Worm (Caenorhabditis elegans): Measurements from ENCODE around the gene morc-1.

The morc-1 gene

DNA sequence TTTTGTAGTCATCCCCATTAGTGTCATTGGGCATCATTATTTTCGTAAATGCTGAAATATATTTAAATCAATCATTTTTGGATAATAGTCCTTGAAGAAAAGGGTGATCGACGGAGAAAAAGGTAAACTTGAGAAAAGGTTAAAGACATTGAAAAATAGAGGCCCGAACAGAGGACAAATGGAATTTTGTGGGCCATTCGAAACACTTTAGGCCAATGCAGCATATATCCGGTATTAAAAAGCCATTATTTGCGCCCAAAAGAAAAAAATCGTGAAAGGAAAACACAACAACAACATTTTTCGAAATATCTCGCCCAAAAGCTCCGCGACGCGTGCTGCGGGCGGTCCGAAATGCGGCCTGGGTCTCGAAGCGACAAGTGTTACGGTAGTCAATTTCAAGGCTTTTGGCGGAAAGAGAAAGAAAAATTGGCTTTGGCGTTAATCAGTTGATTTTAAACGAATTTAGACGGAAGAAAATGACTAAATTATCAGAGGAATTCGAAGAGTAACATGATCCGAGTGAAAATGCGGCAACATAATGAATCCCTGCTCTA lies at the start of gene morc-1:
Gene morc-1 (minus strand): TSS at position 51 of the 554 bp plus-strand sequence.
- no peak for TF ChIP-seq mdl-1 (tag; optimal IDR thresholded peaks at IDR 0.05)
- no peak for TF ChIP-seq nhr-21 (tag; optimal IDR thresholded peaks at IDR 0.05)
- TF ChIP-seq crh-2 (tag; optimal IDR thresholded peaks at IDR 0.05) = no peak

DNA sequence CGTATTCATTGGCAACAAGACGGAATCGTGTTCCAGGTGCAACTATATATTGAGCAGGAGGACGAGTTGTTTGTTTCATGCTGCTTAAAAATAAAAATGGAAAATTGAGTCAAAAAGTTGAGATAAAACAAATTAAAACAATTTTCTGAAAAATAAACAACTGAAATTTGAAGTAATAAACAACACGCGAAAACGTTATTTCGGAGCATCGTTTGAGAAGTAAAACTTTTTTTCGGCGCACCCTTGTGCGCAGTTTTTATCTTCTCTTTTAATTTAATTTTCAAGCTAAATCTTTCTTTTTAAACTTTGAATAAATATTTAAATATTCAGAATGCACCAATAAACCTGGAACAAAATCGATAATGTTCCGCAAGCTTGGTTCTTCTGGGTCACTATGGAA lies 47.4 kb upstream of the morc-1 start, which contains the start of the genes sumv-1 and gop-1:
Gene sumv-1 (minus strand): TSS at position 80 of the 400 bp plus-strand sequence.
Gene gop-1 (plus strand): TSS at position 331 of the 400 bp plus-strand sequence.
- TF ChIP-seq egl-27 (tag; optimal IDR thresholded peaks at IDR 0.05) (no peak), alr-1 (tag; optimal IDR thresholded peaks at IDR 0.05) (no peak), lin-13 (GFP tag; optimal IDR thresholded peaks at IDR 0.05) (no peak), nhr-23 (tag; optimal IDR thresholded peaks at IDR 0.05) (no peak)

DNA sequence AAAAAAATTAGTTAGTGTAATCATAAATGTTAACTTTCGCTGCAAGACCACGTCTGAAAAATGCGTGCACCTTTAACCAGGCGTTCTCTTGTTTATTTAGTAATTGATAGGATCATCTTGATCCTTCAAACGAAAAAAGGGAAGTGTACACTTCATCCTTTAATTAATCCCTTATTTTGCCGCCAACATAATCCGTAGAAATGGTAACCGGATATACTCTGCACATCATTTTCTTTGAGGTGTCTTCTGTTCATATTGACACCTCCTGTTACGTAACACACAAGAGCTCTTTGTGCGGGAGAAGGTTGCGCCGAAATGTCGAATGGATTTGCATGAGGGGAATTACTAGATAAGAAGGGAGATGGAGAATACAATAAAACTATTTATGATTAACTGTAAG lies 42.0 kb upstream of the morc-1 start:
- TF ChIP-seq egl-27 (tag; optimal IDR thresholded peaks at IDR 0.05) (no peak), nhr-21 (tag; optimal IDR thresholded peaks at IDR 0.05) (no peak), mbf-1 (tag; optimal IDR thresholded peaks at IDR 0.05) (no peak), ceh-82 (tag; optimal IDR thresholded peaks at IDR 0.05) (no peak), ceh-16 (tag; optimal IDR thresholded peaks at IDR 0.05) (no peak), unc-62 (GFP tag; optimal IDR thresholded peaks at IDR 0.05) (no peak), zag-1 (tag; optimal IDR thresholded peaks at IDR 0.05) (no peak), fos-1 (tag; optimal IDR thresholded peaks at IDR 0.05) (no peak), nhr-25 (tag; optimal IDR thresholded peaks at IDR 0.05) (no peak), ztf-11 (tag; optimal IDR thresholded peaks at IDR 0.05) (no peak), nhr-129 (tag; optimal IDR thresholded peaks at IDR 0.05) (no peak), crh-2 (tag; optimal IDR thresholded peaks at IDR 0.05) (no peak), Y55F3AM.14 (GFP tag; optimal IDR thresholded peaks at IDR 0.05) (no peak), nhr-23 (tag; optimal IDR thresholded peaks at IDR 0.05) (no peak), lin-11 (tag; optimal IDR thresholded peaks at IDR 0.05) (no peak), F13H6.1 (tag; optimal IDR thresholded peaks at IDR 0.05) (no peak), nhr-11 (tag; optimal IDR thresholded peaks at IDR 0.05) (no peak)

DNA sequence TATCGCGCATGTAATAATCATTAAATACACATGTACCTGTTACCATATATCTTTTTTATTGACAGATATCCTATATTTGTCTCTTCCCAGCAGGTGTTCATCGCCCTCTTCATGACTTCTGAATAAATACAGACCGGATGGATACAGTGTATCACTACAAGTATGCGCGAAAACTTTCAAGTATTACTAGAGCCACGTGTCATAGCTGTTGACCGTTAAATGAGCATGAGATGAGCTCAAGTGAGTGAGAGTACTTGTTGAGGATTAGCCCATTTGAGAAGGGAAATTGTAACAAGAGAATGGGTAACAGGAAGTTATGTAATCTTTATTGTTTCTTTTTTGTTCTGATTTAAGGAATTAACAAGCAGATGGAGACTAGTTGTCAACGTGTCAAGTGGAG lies 38.4 kb upstream of the morc-1 start:
- TF ChIP-seq unc-55 (GFP tag; optimal IDR thresholded peaks at IDR 0.05) (no peak), lsy-2 (tag; optimal IDR thresholded peaks at IDR 0.05) (no peak), lin-11 (tag; optimal IDR thresholded peaks at IDR 0.05) (no peak), snpc-4 (tag; optimal IDR thresholded peaks at IDR 0.05) (no peak), mbf-1 (tag; optimal IDR thresholded peaks at IDR 0.05) (no peak), unc-39 (tag; optimal IDR thresholded peaks at IDR 0.05) (no peak), unc-62 (GFP tag; optimal IDR thresholded peaks at IDR 0.05) (no peak), lin-13 (GFP tag; optimal IDR thresholded peaks at IDR 0.05) (no peak), ceh-16 (tag; optimal IDR thresholded peaks at IDR 0.05) (no peak)

DNA sequence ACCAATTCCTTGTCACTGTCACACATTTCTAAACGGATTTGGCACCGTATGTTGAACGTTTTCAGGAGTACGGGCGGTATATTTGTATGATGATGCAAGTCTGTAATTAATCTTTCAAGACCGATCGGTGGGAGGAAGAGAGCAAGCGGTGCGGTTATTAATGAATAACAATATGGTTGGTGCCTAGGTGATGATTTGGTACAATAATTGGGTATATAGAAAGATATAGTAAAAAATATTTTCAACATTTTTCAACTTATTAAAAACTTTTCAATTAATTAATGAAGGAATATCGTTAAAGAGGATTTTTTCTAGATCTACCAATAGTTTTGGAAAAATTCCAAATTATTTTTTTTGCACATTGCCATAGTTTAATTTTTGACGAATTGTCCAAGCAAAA lies 37.8 kb upstream of the morc-1 start, which contains the start of gene cnd-1:
Gene cnd-1 (minus strand): TSS at position 101 of the 400 bp plus-strand sequence.
- TF ChIP-seq ZK546.5 (tag; optimal IDR thresholded peaks at IDR 0.05) (no peak), ztf-1 (GFP tag; conservative IDR thresholded peaks at IDR 0.05) (no peak), ama-1 (optimal IDR thresholded peaks at IDR 0.05) (no peak), lin-13 (GFP tag; optimal IDR thresholded peaks at IDR 0.05) (no peak), ceh-82 (tag; optimal IDR thresholded peaks at IDR 0.05) (no peak), ztf-4 (tag; optimal IDR thresholded peaks at IDR 0.05) (no peak), R02D3.7 (tag; optimal IDR thresholded peaks at IDR 0.05) (no peak), crh-2 (tag; optimal IDR thresholded peaks at IDR 0.05) (no peak), elt-3 (tag; optimal IDR thresholded peaks at IDR 0.05) (no peak), alr-1 (tag; optimal IDR thresholded peaks at IDR 0.05) (no peak), aly-2 (tag; optimal IDR thresholded peaks at IDR 0.05) (no peak), nhr-25 (tag; optimal IDR thresholded peaks at IDR 0.05) (no peak), nhr-23 (tag; optimal IDR thresholded peaks at IDR 0.05) (no peak)

DNA sequence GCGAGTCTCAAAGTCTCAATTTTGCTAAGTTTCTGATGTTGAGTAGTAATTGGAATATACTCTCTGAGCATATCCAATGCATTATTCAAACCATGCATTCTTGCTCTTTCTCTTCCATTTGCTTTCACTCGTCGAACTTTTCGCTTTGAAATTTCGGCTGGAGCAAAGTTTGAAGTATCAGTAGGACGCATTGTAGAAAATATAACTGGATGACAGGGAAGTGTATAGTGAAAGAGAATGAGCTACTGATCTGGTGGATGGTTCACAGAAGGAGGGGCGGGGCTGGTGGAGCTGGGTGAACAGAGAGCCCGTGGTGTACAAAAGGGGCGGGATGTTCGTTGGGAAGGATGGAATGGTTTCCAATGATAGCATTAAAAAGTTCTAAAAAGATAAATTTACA lies 35.1 kb upstream of the morc-1 start:
- TF ChIP-seq R02D3.7 (tag; optimal IDR thresholded peaks at IDR 0.05) (no peak), ama-1 (optimal IDR thresholded peaks at IDR 0.05) (no peak), ztf-11 (tag; optimal IDR thresholded peaks at IDR 0.05) (no peak), crh-2 (tag; optimal IDR thresholded peaks at IDR 0.05) (no peak), mab-5 (tag; optimal IDR thresholded peaks at IDR 0.05) (no peak), peb-1 (tag; optimal IDR thresholded peaks at IDR 0.05) (no peak), skn-1 (tag; optimal IDR thresholded peaks at IDR 0.05) (no peak), mdl-1 (tag; optimal IDR thresholded peaks at IDR 0.05) (no peak), unc-62 (GFP tag; optimal IDR thresholded peaks at IDR 0.05) (no peak), elt-3 (tag; optimal IDR thresholded peaks at IDR 0.05) (no peak), nhr-23 (tag; optimal IDR thresholded peaks at IDR 0.05) (no peak), lin-13 (GFP tag; optimal IDR thresholded peaks at IDR 0.05) (no peak), nhr-237 (tag; optimal IDR thresholded peaks at IDR 0.05) (no peak), nhr-11 (tag; optimal IDR thresholded peaks at IDR 0.05) (no peak), mbf-1 (tag; optimal IDR thresholded peaks at IDR 0.05) (no peak)

Measured in whole organism, L2 larva.